Worm (Caenorhabditis elegans) whole organism, young adult: ENCODE data around the gene nhr-233.

Experiments
- C17E4.6 ChIP-seq: fragments of 200-800 bp; sonication (Bioruptor generic); IDR thresholded peaks from 2 replicates; pipeline ENCODE4 v1.3.6; 2022; ENCODE audit warnings: missing genetic modification reagents, missing genetic modification characterization, missing compliant biosample characterization
- F23B12.7 ChIP-seq: sonication (generic microtip); optimal IDR thresholded peaks from 2 replicates; lab custom pipeline; 2017; ENCODE audit warnings: missing genetic modification characterization, mild to moderate bottlenecking, missing compliant biosample characterization, antibody characterized with exemption, moderate library complexity; ENCODE audit not compliant: insufficient read depth
- F33H1.4 ChIP-seq: fragments of 200-800 bp; sonication (Bioruptor generic); IDR thresholded peaks from 2 replicates; pipeline ENCODE4 v1.3.6; 2022; ENCODE audit warnings: missing genetic modification reagents, missing genetic modification characterization, missing compliant biosample characterization
- F52B5.7 ChIP-seq: sonication (generic microtip); optimal IDR thresholded peaks from 2 replicates; lab custom pipeline; 2016; ENCODE audit warnings: mild to moderate bottlenecking, missing genetic modification characterization, missing compliant biosample characterization
- F57A8.1 ChIP-seq: fragments of 200-800 bp; sonication (Bioruptor generic); optimal IDR thresholded peaks from 2 replicates; lab custom pipeline; 2018; ENCODE audit warnings: mild to moderate bottlenecking, missing genetic modification characterization, moderate library complexity, missing compliant biosample characterization
- Y53F4B.3 ChIP-seq: fragments of 200-800 bp; sonication (Bioruptor generic); IDR thresholded peaks from 2 replicates; pipeline ENCODE4 v1.3.6; 2022; ENCODE audit warnings: missing genetic modification reagents, missing genetic modification characterization, missing compliant biosample characterization
- Y67H2A.10 ChIP-seq: fragments of 200-800 bp; sonication (Bioruptor generic); conservative IDR thresholded peaks from 2 replicates; pipeline ENCODE4 v1.3.6; 2022; ENCODE audit warnings: missing genetic modification reagents, missing genetic modification characterization, missing compliant biosample characterization
- attf-3 ChIP-seq: fragments of 200-800 bp; sonication (Bioruptor generic); conservative IDR thresholded peaks from 2 replicates; pipeline ENCODE4 v1.3.6; 2022; ENCODE audit warnings: missing genetic modification reagents, missing genetic modification characterization, missing compliant biosample characterization
- bed-2 ChIP-seq: fragments of 200-800 bp; sonication (Bioruptor generic); IDR thresholded peaks from 2 replicates; pipeline ENCODE4 v1.3.6; 2022; ENCODE audit warnings: missing genetic modification reagents, missing genetic modification characterization, missing compliant biosample characterization
- ccch-3 ChIP-seq: fragments of 200-800 bp; sonication (Bioruptor generic); optimal IDR thresholded peaks from 2 replicates; lab custom pipeline; 2018; ENCODE audit warnings: mild to moderate bottlenecking, missing genetic modification characterization, missing compliant biosample characterization
- cebp-2 ChIP-seq: fragments of 200-800 bp; sonication (Bioruptor generic); IDR thresholded peaks from 2 replicates; pipeline ENCODE4 v1.3.6; 2022; ENCODE audit warnings: missing genetic modification characterization, missing compliant biosample characterization
- ceh-100 ChIP-seq: fragments of 200-800 bp; sonication (Bioruptor generic); IDR thresholded peaks from 2 replicates; pipeline ENCODE4 v1.3.6; 2022; ENCODE audit warnings: missing genetic modification reagents, missing genetic modification characterization, missing compliant biosample characterization
- ceh-58 ChIP-seq: fragments of 200-800 bp; sonication (Bioruptor generic); IDR thresholded peaks from 2 replicates; pipeline ENCODE4 v1.3.6; 2022; ENCODE audit warnings: missing genetic modification characterization, missing compliant biosample characterization
- dox-1 ChIP-seq: fragments of 200-800 bp; sonication (Bioruptor generic); IDR thresholded peaks from 2 replicates; pipeline ENCODE4 v1.3.6; 2022; ENCODE audit warnings: missing genetic modification reagents, missing genetic modification characterization, missing compliant biosample characterization
- efl-1 ChIP-seq: fragments of 150-350 bp; optimal IDR thresholded peaks from 2 replicates; lab custom pipeline; 2014; ENCODE audit warnings: missing biosample characterization, missing genetic modification reagents, missing genetic modification characterization
- ekl-4 ChIP-seq: fragments of 200-800 bp; sonication (Bioruptor generic); IDR thresholded peaks from 2 replicates; pipeline ENCODE4 v1.3.6; 2022; ENCODE audit warnings: missing genetic modification reagents, missing genetic modification characterization, missing compliant biosample characterization
- ets-4 ChIP-seq: fragments of 200-800 bp; sonication (Bioruptor generic); optimal IDR thresholded peaks from 2 replicates; lab custom pipeline; 2018; ENCODE audit warnings: mild to moderate bottlenecking, missing genetic modification characterization, missing compliant biosample characterization
- him-1 ChIP-seq: sonication (generic microtip); optimal IDR thresholded peaks from 2 replicates; lab custom pipeline; 2016; ENCODE audit warnings: missing genotype, missing genetic modification reagents, missing genetic modification characterization, missing compliant biosample characterization
- hlh-12 ChIP-seq: sonication (generic microtip); optimal IDR thresholded peaks from 2 replicates; lab custom pipeline; 2016; ENCODE audit warnings: missing genetic modification characterization, missing compliant biosample characterization
- hrde-1 ChIP-seq: sonication (generic microtip); optimal IDR thresholded peaks from 2 replicates; lab custom pipeline; 2016; ENCODE audit warnings: missing genetic modification characterization, mild to moderate bottlenecking, missing compliant biosample characterization, moderate library complexity, missing genotype, missing genetic modification reagents, borderline replicate concordance
- lag-1 ChIP-seq: fragments of 200-800 bp; sonication (Bioruptor generic); IDR thresholded peaks from 2 replicates; pipeline ENCODE4 v1.3.6; 2022; ENCODE audit warnings: missing genetic modification reagents, missing genetic modification characterization, missing compliant biosample characterization
- lin-35 ChIP-seq, 3 experiments: fragments of 150-350 bp in 2 of 3; sonication (generic microtip) in 1 of 3; optimal IDR thresholded peaks; 2 replicates each; lab custom pipeline; 2014 to 2018; ENCODE audit warnings: missing biosample characterization in 3 of 3, missing genetic modification characterization in 3 of 3, missing genetic modification reagents in 3 of 3
- lin-40 ChIP-seq: sonication (generic microtip); optimal IDR thresholded peaks from 2 replicates; lab custom pipeline; 2016; ENCODE audit warnings: missing genetic modification characterization, mild to moderate bottlenecking, missing compliant biosample characterization, missing genotype, missing genetic modification reagents
- madf-3 ChIP-seq: fragments of 200-800 bp; sonication (Bioruptor generic); IDR thresholded peaks from 2 replicates; pipeline ENCODE4 v1.3.6; 2022; ENCODE audit warnings: missing genetic modification reagents, missing genetic modification characterization, missing compliant biosample characterization
- nhr-80 ChIP-seq: sonication (generic microtip); optimal IDR thresholded peaks from 2 replicates; lab custom pipeline; 2016; ENCODE audit warnings: missing genetic modification characterization, missing compliant biosample characterization
- pbrm-1 ChIP-seq: fragments of 200-800 bp; sonication (Bioruptor generic); IDR thresholded peaks from 2 replicates; pipeline ENCODE4 v1.3.6; 2022; ENCODE audit warnings: missing genetic modification reagents, missing genetic modification characterization, missing compliant biosample characterization
- pha-4 ChIP-seq: fragments of 150-350 bp; sonication (generic microtip); optimal IDR thresholded peaks from 2 replicates; lab custom pipeline; 2014; ENCODE audit warnings: missing biosample characterization, missing genetic modification reagents, missing genetic modification characterization
- snpc-1.1 ChIP-seq: sonication (generic microtip); optimal IDR thresholded peaks from 2 replicates; lab custom pipeline; 2017; ENCODE audit warnings: missing genetic modification characterization, mild to moderate bottlenecking, missing compliant biosample characterization, antibody characterized with exemption, moderate library complexity, missing genotype, missing genetic modification reagents; ENCODE audit not compliant: insufficient read depth
- snpc-1.3 ChIP-seq: sonication (generic microtip); optimal IDR thresholded peaks from 2 replicates; lab custom pipeline; 2017; ENCODE audit warnings: missing genetic modification characterization, mild to moderate bottlenecking, missing compliant biosample characterization, antibody characterized with exemption, moderate library complexity, missing genotype, missing genetic modification reagents; ENCODE audit not compliant: insufficient read depth
- tbx-9 ChIP-seq: sonication (generic microtip); optimal IDR thresholded peaks from 2 replicates; lab custom pipeline; 2016; ENCODE audit warnings: borderline replicate concordance, missing genetic modification characterization, inconsistent platforms, missing compliant biosample characterization
- xnd-1 ChIP-seq: sonication (generic microtip); optimal IDR thresholded peaks from 2 replicates; lab custom pipeline; 2016; ENCODE audit warnings: missing genotype, missing genetic modification reagents, missing genetic modification characterization, missing compliant biosample characterization
- zfh-2 ChIP-seq: fragments of 200-800 bp; sonication (Bioruptor generic); conservative IDR thresholded peaks from 2 replicates; pipeline ENCODE4 v1.3.6; 2022; ENCODE audit warnings: missing genetic modification reagents, missing genetic modification characterization, missing compliant biosample characterization
- ztf-26 ChIP-seq: sonication (generic microtip); optimal IDR thresholded peaks from 2 replicates; lab custom pipeline; 2017; ENCODE audit warnings: missing genetic modification characterization, missing compliant biosample characterization
- ztf-28 ChIP-seq: fragments of 200-800 bp; sonication (Bioruptor generic); IDR thresholded peaks from 2 replicates; pipeline ENCODE4 v1.3.6; 2022; ENCODE audit warnings: missing genetic modification reagents, missing genetic modification characterization, missing compliant biosample characterization

Gene nhr-233

ce11 chrV:16606313-16606712, 35.7 kb upstream of the nhr-233 start, which contains the start of gene Y32B12C.1:
TSS of gene Y32B12C.1 (plus strand) at chrV:16606613.
- TF ChIP-seq Y53F4B.3 (no peak), ceh-100 (GFP tag; lab: Robert Waterston, UW) (no peak), snpc-1.3 (no peak), pha-4 (tag; lab: Kevin White, UChicago) (no peak)

ce11 chrV:16605463-16605862, 34.9 kb upstream of the nhr-233 start:
- TF ChIP-seq F23B12.7 (tag; lab: Kevin White, UChicago), result no peak
- TF ChIP-seq hlh-12 (tag; lab: Kevin White, UChicago), result no peak
- TF ChIP-seq dox-1, result 0 out of 2 replicates have a peak, but pooled peaks have one; percentile 33
- TF ChIP-seq ztf-28 (GFP tag; lab: Robert Waterston, UW), result no peak
- TF ChIP-seq tbx-9, result no peak
- peak; percentile 77 for TF ChIP-seq nhr-80
- TF ChIP-seq ztf-26 (tag; lab: Kevin White, UChicago), result no peak
- TF ChIP-seq hrde-1 (tag; lab: Kevin White, UChicago), result no peak
- no peak for TF ChIP-seq xnd-1 (tag; lab: Kevin White, UChicago)

DNA sequence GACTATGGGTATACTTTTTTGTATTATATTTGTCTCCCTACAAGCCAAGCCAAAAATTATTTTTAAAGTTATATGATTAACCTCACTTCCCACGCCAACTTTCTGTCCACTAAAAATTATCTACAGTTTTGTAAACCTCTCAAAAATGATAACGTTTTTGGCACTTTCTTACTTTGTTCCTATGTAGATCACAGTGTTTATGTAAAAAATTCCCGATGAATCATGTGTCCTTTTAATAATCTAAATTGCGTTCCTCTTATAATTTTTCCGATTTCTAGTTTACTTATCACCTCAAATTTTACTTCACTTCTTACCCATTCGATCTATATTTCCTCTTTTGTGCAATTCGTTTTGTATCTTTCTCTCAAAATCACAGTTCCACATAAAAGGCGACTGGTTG, 33.7 kb upstream of the nhr-233 start:
- TF ChIP-seq efl-1 (GFP tag; lab: Kevin White, UChicago) (no peak), madf-3 (GFP tag; lab: Robert Waterston, UW) (no peak), F52B5.7 (tag; lab: Kevin White, UChicago) (no peak), nhr-80 (peak; percentile 23), ccch-3 (GFP tag; lab: Kevin White, UChicago) (no peak), Y67H2A.10 (GFP tag; lab: Robert Waterston, UW) (no peak)

ce11 chrV:16603102-16603501, 32.5 kb upstream of the nhr-233 start, which contains the start of gene T03E6.8:
TSS of gene T03E6.8 (minus strand) at chrV:16603202.
- no peak for TF ChIP-seq cebp-2 (GFP tag; lab: Robert Waterston, UW)

ce11 chrV:16600623-16601022, 30.0 kb upstream of the nhr-233 start, which contains the start of gene T03E6.9:
TSS of gene T03E6.9 (minus strand) at chrV:16600723.
- no peak for TF ChIP-seq C17E4.6 (GFP tag; lab: Robert Waterston, UW)
- TF ChIP-seq lin-35 (GFP tag; optimal IDR thresholded peaks at IDR 0.05; lab: Kevin White, UChicago), result no peak
- TF ChIP-seq lag-1 (GFP tag; lab: Robert Waterston, UW), result no peak
- no peak for TF ChIP-seq ceh-58 (GFP tag; lab: Robert Waterston, UW)
- no peak for TF ChIP-seq F57A8.1 (GFP tag; lab: Kevin White, UChicago)
- TF ChIP-seq F33H1.4, result no peak
- no peak for TF ChIP-seq attf-3 (GFP tag; lab: Robert Waterston, UW)
- TF ChIP-seq Y67H2A.10 (GFP tag; lab: Robert Waterston, UW), result no peak
- TF ChIP-seq snpc-1.1 (tag; lab: Kevin White, UChicago), result no peak
- TF ChIP-seq pbrm-1, result no peak
- TF ChIP-seq lin-40, result no peak
- no peak for TF ChIP-seq bed-2 (GFP tag; lab: Robert Waterston, UW)
- no peak for TF ChIP-seq ekl-4 (GFP tag; lab: Robert Waterston, UW)
- no peak for TF ChIP-seq zfh-2 (GFP tag; lab: Robert Waterston, UW)
- TF ChIP-seq ets-4 (GFP tag; lab: Kevin White, UChicago), result no peak
- no peak for TF ChIP-seq him-1 (tag; lab: Kevin White, UChicago)
- TF ChIP-seq nhr-80, result no peak
